Worm (Caenorhabditis elegans): ENCODE measurements around the gene eelo-1.

Gene eelo-1

ce11 chrIII:1570006-1570405 lies 11.7 kb upstream of the eelo-1 start, which contains the start of gene rep-1:
Gene rep-1 (plus strand): TSS chrIII:1570306.
- TF ChIP-seq unc-62 (GFP tag; optimal IDR thresholded peaks at IDR 0.05): no peak

ce11 chrIII:1554347-1554746 lies 4.0 kb downstream of the eelo-1 start, which contains the start of gene ddx-35:
Gene ddx-35 (minus strand): TSS chrIII:1554447.
- TF ChIP-seq unc-62 (GFP tag; optimal IDR thresholded peaks at IDR 0.05): no peak

- no peak for TF ChIP-seq unc-62 (GFP tag; optimal IDR thresholded peaks at IDR 0.05)
Observed at ce11 chrIII:1543406-1544011, 14.8 kb downstream of the eelo-1 start.

ce11 chrIII:1540100-1540695 lies 18.1 kb downstream of the eelo-1 start, which contains the start of the genes Y67D2.5 and cisd-3.2:
Gene Y67D2.5 (minus strand): TSS chrIII:1540244.
Gene cisd-3.2 (plus strand): TSS chrIII:1540493.
- TF ChIP-seq unc-62 (GFP tag; optimal IDR thresholded peaks at IDR 0.05): no peak

ce11 chrIII:1539366-1539765 lies 19.0 kb downstream of the eelo-1 start:
- TF ChIP-seq unc-62 (GFP tag; optimal IDR thresholded peaks at IDR 0.05): no peak

ce11 chrIII:1534431-1534830 lies 23.9 kb downstream of the eelo-1 start:
- no peak for TF ChIP-seq unc-62 (GFP tag; optimal IDR thresholded peaks at IDR 0.05)

ce11 chrIII:1533615-1534014 lies 24.7 kb downstream of the eelo-1 start, which contains the start of gene mtg-1:
Gene mtg-1 (plus strand): TSS chrIII:1533774.
- no peak for TF ChIP-seq unc-62 (GFP tag; optimal IDR thresholded peaks at IDR 0.05)

ce11 chrIII:1532777-1533473 lies 25.4 kb downstream of the eelo-1 start, which contains the start of gene snf-6:
Gene snf-6 (minus strand): TSS chrIII:1532827.
- no peak for TF ChIP-seq unc-62 (GFP tag; optimal IDR thresholded peaks at IDR 0.05)

ce11 chrIII:1528423-1528822 lies 29.9 kb downstream of the eelo-1 start:
- no peak for TF ChIP-seq unc-62 (GFP tag; optimal IDR thresholded peaks at IDR 0.05)

ce11 chrIII:1519906-1520305 lies 38.4 kb downstream of the eelo-1 start:
- no peak for TF ChIP-seq unc-62 (GFP tag; optimal IDR thresholded peaks at IDR 0.05)

ce11 chrIII:1517893-1518292 lies 40.4 kb downstream of the eelo-1 start, which contains the start of gene tmem-120:
Gene tmem-120 (minus strand): TSS chrIII:1517993.
- no peak for TF ChIP-seq unc-62 (GFP tag; optimal IDR thresholded peaks at IDR 0.05)

- no peak for TF ChIP-seq unc-62 (GFP tag; optimal IDR thresholded peaks at IDR 0.05)
Observed at ce11 chrIII:1508764-1509281, 49.5 kb downstream of the eelo-1 start.

- no peak for TF ChIP-seq unc-62 (GFP tag; optimal IDR thresholded peaks at IDR 0.05)
Observed at ce11 chrIII:1508244-1508643, 50.1 kb downstream of the eelo-1 start.
